Fruit fly (Drosophila melanogaster): ENCODE results near the gene Cpr100A.
A peak's percentile ranks its signal among the peaks of the same experiment; 100 is the strongest.

Cpr100A gene

DNA sequence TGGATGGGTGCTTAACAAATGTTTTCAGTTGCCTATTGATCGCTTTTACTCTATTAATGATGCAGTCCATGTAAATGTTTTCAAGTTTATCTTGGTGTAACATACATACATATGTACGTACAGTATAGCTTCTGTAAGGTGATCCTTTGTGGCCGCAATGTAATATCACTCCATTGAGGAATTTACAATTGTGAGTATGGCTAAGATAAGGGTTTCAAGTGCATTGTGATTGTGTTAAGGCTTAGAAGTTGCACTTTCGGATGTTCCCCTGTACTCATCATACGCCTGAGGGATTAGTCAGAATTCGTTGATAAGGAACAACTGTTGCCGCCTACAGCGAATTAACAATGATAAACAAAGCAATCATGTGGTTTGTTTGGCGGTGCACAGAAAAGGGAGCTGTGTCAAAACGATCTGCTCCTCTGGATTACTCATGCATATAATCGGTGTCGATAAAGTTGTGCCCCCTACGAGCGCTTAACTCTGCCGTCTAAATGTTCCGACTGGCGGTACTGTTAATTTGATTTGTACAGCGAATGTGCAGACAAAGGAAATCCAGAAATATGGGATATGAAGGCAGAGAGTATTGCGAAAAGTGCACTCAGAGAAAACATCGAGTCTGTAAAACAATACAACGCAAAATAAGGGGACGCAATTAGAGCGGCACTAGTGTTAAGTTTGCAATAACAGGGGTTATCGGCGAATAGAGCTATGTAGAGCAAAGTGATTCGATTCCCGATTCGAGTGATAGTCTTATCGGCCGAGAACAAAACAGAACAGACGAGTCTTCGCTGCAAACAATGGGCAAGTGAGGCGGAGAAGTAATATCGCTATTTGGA lies 20.6 kb downstream of the Cpr100A start (continued):
- TF ChIP-seq Hr51 (GFP tag; optimal IDR thresholded peaks at IDR 0.05) (peak; percentile 32 to 59), MESR4 (GFP tag; optimal IDR thresholded peaks at IDR 0.05) (no peak), nerfin-1 (tag; optimal IDR thresholded peaks at IDR 0.05) (peak; percentile 41), CG13287 (GFP tag; IDR thresholded peaks at IDR 0.05; ENCODE audit: partially characterized antibody) (no peak), CG4730 (GFP tag; IDR thresholded peaks at IDR 0.05) (peak; percentile 59), Drgx (GFP tag; IDR thresholded peaks at IDR 0.05) (peak; percentile 84), stc (GFP tag; IDR thresholded peaks at IDR 0.05) (peak; percentile 40; the same call in 1 of the 2 replicates), CG12104 (GFP tag; optimal IDR thresholded peaks at IDR 0.05) (no peak), CG10462 (GFP tag; optimal IDR thresholded peaks at IDR 0.05) (peak; percentile 33), ci (GFP tag; IDR thresholded peaks at IDR 0.05) (peak; percentile 85), dpn (GFP tag; optimal IDR thresholded peaks at IDR 0.05) (peak; percentile 62 to 71), zfh2 (GFP tag; optimal IDR thresholded peaks at IDR 0.05) (peak; percentile 69), CG43689 (GFP tag; IDR thresholded peaks at IDR 0.05) (no peak), CG2889 (GFP tag; IDR thresholded peaks at IDR 0.05) (no peak), CG16863 (GFP tag; optimal IDR thresholded peaks at IDR 0.05) (peak; percentile 28), al (GFP tag; IDR thresholded peaks at IDR 0.05) (0 out of 2 replicates have a peak, but pooled peaks have one; percentile 6), CG32767 (GFP tag; IDR thresholded peaks at IDR 0.05) (0 out of 2 replicates have a peak, but pooled peaks have one; percentile 36), CG8924 (tag; optimal IDR thresholded peaks at IDR 0.05) (peak; percentile 52), inv (GFP tag; IDR thresholded peaks at IDR 0.05; ENCODE audit: partially characterized antibody) (no peak), Ada2b (GFP tag; IDR thresholded peaks at IDR 0.05) (peak; percentile 76), CG5953 (GFP tag; IDR thresholded peaks at IDR 0.05) (peak; percentile 66), dm (GFP tag; optimal IDR thresholded peaks at IDR 0.05) (no peak), slbo (GFP tag; IDR thresholded peaks at IDR 0.05) (peak; percentile 81), gro (GFP tag; optimal IDR thresholded peaks at IDR 0.05) (no peak), CG13424 (tag; optimal IDR thresholded peaks at IDR 0.05) (peak; percentile 66), tna (GFP tag; IDR thresholded peaks at IDR 0.05; ENCODE audit: partially characterized antibody) (no peak), ro (GFP tag; IDR thresholded peaks at IDR 0.05) (no peak), CG6791 (GFP tag; IDR thresholded peaks at IDR 0.05; ENCODE audit: partially characterized antibody) (no peak), C15 (GFP tag; IDR thresholded peaks at IDR 0.05) (0 out of 3 replicates have a peak, but pooled peaks have one; percentile 16), CG14014 (GFP tag; IDR thresholded peaks at IDR 0.05) (peak; percentile 55; the same call in 1 of the 2 replicates), Lhr (GFP tag; optimal IDR thresholded peaks at IDR 0.05) (no peak), dmrt99B (tag; optimal IDR thresholded peaks at IDR 0.05) (peak; percentile 73), CG16779 (GFP tag; IDR thresholded peaks at IDR 0.05) (0 out of 2 replicates have a peak, but pooled peaks have one; percentile 32), ewg (GFP tag; optimal IDR thresholded peaks at IDR 0.05) (peak; percentile 24), so (GFP tag; IDR thresholded peaks at IDR 0.05) (no peak), CG18599 (GFP tag; optimal IDR thresholded peaks at IDR 0.05) (peak; percentile 72), HLHmδ (GFP tag; optimal IDR thresholded peaks at IDR 0.05) (no peak), CG2199 (GFP tag; IDR thresholded peaks at IDR 0.05) (peak; percentile 44; the same call in 1 of the 3 replicates), CG4707 (GFP tag; optimal IDR thresholded peaks at IDR 0.05) (peak; percentile 38), YL-1 (GFP tag; optimal IDR thresholded peaks at IDR 0.05) (no peak), Fer3 (tag; optimal IDR thresholded peaks at IDR 0.05) (peak; percentile 71), CG14965 (GFP tag; optimal IDR thresholded peaks at IDR 0.05; ENCODE audit: borderline replicate concordance) (no peak), jing (GFP tag; optimal IDR thresholded peaks at IDR 0.05) (peak; percentile 35), disco-r (GFP tag; optimal IDR thresholded peaks at IDR 0.05) (no peak), Dll (GFP tag; IDR thresholded peaks at IDR 0.05; ENCODE audit: partially characterized antibody) (no peak), Sox102F (GFP tag; optimal IDR thresholded peaks at IDR 0.05) (peak; percentile 71), CG30431 (GFP tag; optimal IDR thresholded peaks at IDR 0.05) (peak; percentile 42)
